Fruit fly (Drosophila melanogaster): ENCODE measurements around the gene CG2772.

Gene CG2772

DNA sequence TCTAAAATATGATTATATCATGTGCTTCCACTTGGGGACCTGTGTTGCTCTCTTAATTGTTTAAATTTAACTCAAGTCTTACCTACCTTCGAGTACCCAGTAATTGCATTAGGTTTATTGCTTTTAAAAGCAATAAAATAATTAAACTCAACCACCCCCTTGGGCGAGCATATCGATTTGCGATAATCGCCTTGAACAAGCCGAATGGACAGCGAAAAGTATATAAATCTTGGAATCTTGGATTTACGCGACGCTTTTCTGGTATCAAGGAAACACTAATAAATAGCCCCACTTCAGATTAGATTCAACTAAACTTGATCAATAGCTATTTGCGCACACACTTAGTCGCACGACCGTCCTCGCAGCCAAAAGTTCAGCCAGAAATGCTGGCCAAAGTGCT is at the start of gene CG2772:
TSS of gene CG2772 (plus strand) at position 338 of the 400 bp plus-strand sequence.
- TF ChIP-seq Hr4 (GFP tag; optimal IDR thresholded peaks at IDR 0.05), result no peak
- TF ChIP-seq CG9139 (GFP tag; optimal IDR thresholded peaks at IDR 0.05), result no peak
- TF ChIP-seq Lpt (GFP tag; optimal IDR thresholded peaks at IDR 0.05), result no peak
- no peak for TF ChIP-seq lz (GFP tag; optimal IDR thresholded peaks at IDR 0.05)
- TF ChIP-seq Sox14 (GFP tag; optimal IDR thresholded peaks at IDR 0.05), result no peak
- TF ChIP-seq Ets21C (GFP tag; optimal IDR thresholded peaks at IDR 0.05), result no peak
- no peak for TF ChIP-seq CG6276 (GFP tag; optimal IDR thresholded peaks at IDR 0.05)
- no peak for TF ChIP-seq Eip93F (GFP tag; optimal IDR thresholded peaks at IDR 0.05)
- no peak for TF ChIP-seq CG6808 (GFP tag; optimal IDR thresholded peaks at IDR 0.05)
- TF ChIP-seq CG32006 (GFP tag; optimal IDR thresholded peaks at IDR 0.05), result no peak
- TF ChIP-seq Gug (GFP tag; IDR thresholded peaks at IDR 0.05), result no peak
- TF ChIP-seq fd85E (GFP tag; optimal IDR thresholded peaks at IDR 0.05), result no peak
- no peak for TF ChIP-seq Smox (GFP tag; optimal IDR thresholded peaks at IDR 0.05)
- no peak for TF ChIP-seq CG8119 (GFP tag; IDR thresholded peaks at IDR 0.05)
- TF ChIP-seq Eip75B (GFP tag; optimal IDR thresholded peaks at IDR 0.05), result no peak
- no peak for TF ChIP-seq esn (GFP tag; optimal IDR thresholded peaks at IDR 0.05)

DNA sequence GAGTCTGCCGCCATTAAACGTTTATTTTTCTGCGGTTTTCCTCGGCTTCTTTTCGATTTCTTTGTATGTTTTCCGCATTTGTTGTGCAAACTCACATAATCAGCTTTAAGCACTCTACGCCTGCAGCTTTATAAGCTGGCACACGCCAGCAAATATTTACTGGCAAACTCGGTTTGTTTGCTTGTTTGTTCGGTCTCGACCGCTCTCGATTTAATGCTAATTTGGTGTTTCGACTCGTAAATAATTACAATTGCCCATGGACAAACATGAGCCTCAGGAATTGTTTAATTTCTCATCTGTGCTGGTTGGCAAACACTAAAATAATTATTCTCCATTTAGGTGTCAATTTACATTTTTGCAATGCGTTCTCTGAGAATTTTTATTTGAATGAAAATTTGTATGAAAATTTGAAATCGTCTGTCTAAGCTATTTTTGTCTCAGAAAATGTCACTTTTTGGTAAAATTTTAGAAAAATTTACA is 48.2 kb upstream of the CG2772 start, which contains the start of gene CG34175:
TSS of gene CG34175 (plus strand) at position 430 of the 480 bp plus-strand sequence.
- TF ChIP-seq Sox102F (GFP tag; optimal IDR thresholded peaks at IDR 0.05) (no peak), Smox (GFP tag; optimal IDR thresholded peaks at IDR 0.05) (no peak), fd85E (GFP tag; optimal IDR thresholded peaks at IDR 0.05) (no peak), eg (GFP tag; IDR thresholded peaks at IDR 0.05) (no peak), Lpt (GFP tag; optimal IDR thresholded peaks at IDR 0.05) (no peak), salr (GFP tag; optimal IDR thresholded peaks at IDR 0.05) (no peak), CG31627 (GFP tag; optimal IDR thresholded peaks at IDR 0.05) (no peak), CG3919 (GFP tag; optimal IDR thresholded peaks at IDR 0.05) (no peak), CG6808 (GFP tag; optimal IDR thresholded peaks at IDR 0.05) (no peak), Ets96B (tag; optimal IDR thresholded peaks at IDR 0.05) (no peak), fkh (GFP tag; optimal IDR thresholded peaks at IDR 0.05) (no peak), Ets21C (GFP tag; optimal IDR thresholded peaks at IDR 0.05) (no peak), Met (GFP tag; optimal IDR thresholded peaks at IDR 0.05) (no peak), pdm3 (GFP tag; optimal IDR thresholded peaks at IDR 0.05) (no peak), spab (GFP tag; optimal IDR thresholded peaks at IDR 0.05) (no peak), CG7368 (GFP tag; optimal IDR thresholded peaks at IDR 0.05) (no peak), CG11294 (GFP tag; IDR thresholded peaks at IDR 0.05) (no peak)

DNA sequence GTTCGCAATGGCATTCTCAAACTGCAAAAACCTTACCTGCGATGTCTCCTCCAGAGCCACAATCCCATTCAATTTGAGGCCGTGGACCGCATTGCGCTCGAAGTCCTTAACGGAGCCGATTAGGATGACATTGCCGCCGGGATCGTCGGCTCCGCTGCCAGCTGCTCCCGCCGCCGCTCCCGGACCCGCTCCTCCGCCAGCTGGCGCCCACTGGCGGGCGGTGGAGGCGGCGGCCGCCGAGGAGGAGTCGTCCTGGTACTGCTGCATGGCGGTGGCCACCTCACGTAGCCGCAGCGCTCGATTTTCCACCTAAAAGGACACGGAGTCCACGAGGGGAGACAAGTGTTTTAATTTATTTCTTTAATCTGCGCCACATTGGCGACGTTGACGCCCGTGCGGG is 38.1 kb upstream of the CG2772 start:
- TF ChIP-seq cyc (GFP tag; optimal IDR thresholded peaks at IDR 0.05), result no peak
- no peak for TF ChIP-seq pdm3 (GFP tag; optimal IDR thresholded peaks at IDR 0.05)
- no peak for TF ChIP-seq Sox102F (GFP tag; optimal IDR thresholded peaks at IDR 0.05)
- TF ChIP-seq net (GFP tag; optimal IDR thresholded peaks at IDR 0.05), result no peak
- no peak for TF ChIP-seq Gug (GFP tag; IDR thresholded peaks at IDR 0.05)
- no peak for TF ChIP-seq CG31627 (GFP tag; optimal IDR thresholded peaks at IDR 0.05)
- TF ChIP-seq CG11762 (GFP tag; optimal IDR thresholded peaks at IDR 0.05; ENCODE audit: insufficient read depth), result no peak
- TF ChIP-seq lz (GFP tag; optimal IDR thresholded peaks at IDR 0.05), result no peak

DNA sequence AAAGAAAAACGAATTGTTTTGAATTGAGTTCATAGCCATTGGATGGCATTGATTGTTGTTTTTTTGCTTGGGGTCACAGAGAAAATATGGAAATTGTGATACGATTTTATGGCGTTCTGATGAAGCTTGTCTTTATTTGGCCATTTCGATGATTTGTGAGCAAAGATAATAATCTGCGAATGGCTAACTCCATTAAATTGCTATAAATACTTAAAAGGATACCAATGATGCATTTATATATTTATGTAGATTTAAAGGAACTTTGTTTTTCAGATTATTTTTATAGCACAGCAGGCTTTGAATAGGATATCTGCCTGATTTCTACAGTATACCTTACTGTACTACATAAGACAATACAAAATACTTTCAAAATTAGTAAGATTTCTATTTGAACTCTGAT is 35.5 kb upstream of the CG2772 start, which contains the start of gene CG8840:
TSS of gene CG8840 (plus strand) at position 301 of the 400 bp plus-strand sequence.
- TF ChIP-seq CG8319 (GFP tag; optimal IDR thresholded peaks at IDR 0.05) (no peak), Gug (GFP tag; IDR thresholded peaks at IDR 0.05) (no peak)

DNA sequence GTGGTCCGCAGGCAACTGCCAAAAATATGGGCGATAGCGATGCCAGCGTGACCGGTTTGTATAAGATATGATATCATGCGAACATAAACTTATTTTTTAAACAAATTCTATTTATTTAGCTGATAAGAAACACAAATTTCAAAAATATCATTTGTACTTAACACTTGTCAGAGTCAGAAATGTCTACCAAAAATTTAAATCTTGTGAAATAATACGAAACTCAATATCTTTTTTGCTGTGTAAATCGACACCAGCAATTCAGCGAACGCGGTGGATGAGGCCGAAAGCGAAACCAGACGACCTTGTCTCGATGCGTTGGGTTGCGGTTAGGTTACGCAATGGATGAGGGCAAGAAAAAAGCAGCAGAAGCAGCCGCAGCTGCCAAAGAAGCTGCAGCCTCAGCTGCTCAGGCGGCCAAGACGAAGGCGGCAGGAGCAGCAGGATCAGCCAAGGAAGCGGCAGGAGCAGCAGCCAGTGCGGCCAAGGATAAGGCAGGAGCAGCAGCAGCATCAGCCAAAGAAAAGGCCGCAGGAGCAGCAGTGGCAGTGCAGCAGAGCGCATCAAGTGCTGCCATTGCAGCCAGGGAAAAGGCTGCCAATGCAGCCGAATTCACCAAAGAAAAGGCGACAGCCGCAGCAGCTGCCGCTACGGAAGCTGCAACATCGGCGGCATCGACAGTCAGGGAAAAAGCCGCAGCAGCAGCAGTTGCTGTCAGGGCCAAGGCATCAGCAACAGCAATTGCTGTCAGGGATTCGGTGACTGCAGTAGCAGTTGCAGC is 29.1 kb upstream of the CG2772 start, which contains the start of gene CG31952:
TSS of gene CG31952 (plus strand) at position 167 of the 778 bp plus-strand sequence.
- TF ChIP-seq Sox102F (GFP tag; optimal IDR thresholded peaks at IDR 0.05), result no peak
- no peak for TF ChIP-seq fd85E (GFP tag; optimal IDR thresholded peaks at IDR 0.05)
- TF ChIP-seq ss (GFP tag; optimal IDR thresholded peaks at IDR 0.05), result peak in 1 of 2 experiments; percentile 37
- no peak for TF ChIP-seq CG4318 (GFP tag; optimal IDR thresholded peaks at IDR 0.05)
- peak; percentile 46 for TF ChIP-seq CG7368 (GFP tag; optimal IDR thresholded peaks at IDR 0.05)
- TF ChIP-seq Hr39 (GFP tag; optimal IDR thresholded peaks at IDR 0.05), result no peak
- peak; percentile 39 for TF ChIP-seq achi (GFP tag; optimal IDR thresholded peaks at IDR 0.05)
- TF ChIP-seq OdsH (GFP tag; optimal IDR thresholded peaks at IDR 0.05), result peak; percentile 13
- TF ChIP-seq CG8319 (GFP tag; optimal IDR thresholded peaks at IDR 0.05), result no peak
- peak; percentile 69 for TF ChIP-seq CG15336 (GFP tag; IDR thresholded peaks at IDR 0.05)
- peak; percentile 91 for TF ChIP-seq Eip78C (GFP tag)
- peak; percentile 48 for TF ChIP-seq Eip75B (GFP tag; optimal IDR thresholded peaks at IDR 0.05)
- TF ChIP-seq Ets96B (tag; optimal IDR thresholded peaks at IDR 0.05), result peak; percentile 35
- TF ChIP-seq Met (GFP tag; optimal IDR thresholded peaks at IDR 0.05), result no peak
- peak; percentile 91 for TF ChIP-seq CG6808 (GFP tag; optimal IDR thresholded peaks at IDR 0.05)
- peak; percentile 5 for TF ChIP-seq CG6792 (GFP tag; optimal IDR thresholded peaks at IDR 0.05)
- peak; percentile 47 for TF ChIP-seq acj6 (GFP tag; optimal IDR thresholded peaks at IDR 0.05)
- TF ChIP-seq CG1621 (tag; optimal IDR thresholded peaks at IDR 0.05), result no peak
